Fruit fly (Drosophila melanogaster) Kc167 (cell line): ENCODE measurements around the gene VhaAC39-1.

ENCODE experiments used
- Myc ChIP-seq: fragments of >200 bp; optimal IDR thresholded peaks from 2 replicates; lab custom pipeline; 2017; ENCODE audit warnings: missing external identifiers
- Sin3A ChIP-seq: fragments of >200 bp; optimal IDR thresholded peaks from 2 replicates; lab custom pipeline; 2018; ENCODE audit warnings: missing external identifiers
- h ChIP-seq: fragments of >200 bp; optimal IDR thresholded peaks from 3 replicates; lab custom pipeline; 2018; ENCODE audit warnings: missing external identifiers

DNA sequence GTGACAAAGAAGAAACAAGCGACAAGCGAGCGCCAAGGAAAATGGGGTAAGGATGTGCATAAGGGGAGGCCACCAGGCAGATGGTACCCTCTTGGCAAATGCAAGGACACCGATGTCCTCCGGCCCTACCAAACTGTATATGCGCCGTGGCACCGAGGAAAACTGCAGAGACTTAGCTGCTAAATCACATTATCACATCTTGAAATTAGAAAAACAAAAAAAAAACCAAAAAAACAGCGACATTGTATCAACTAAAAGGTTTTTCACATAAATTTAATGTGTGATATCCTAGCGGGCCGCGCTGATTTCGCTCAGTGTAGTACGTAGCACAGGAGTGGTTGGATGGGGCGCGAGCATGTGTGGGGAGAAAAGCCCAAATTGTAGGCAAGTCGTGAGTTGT lies 48.0 kb downstream of the VhaAC39-1 start:
- no peak for TF ChIP-seq Sin3A (lab: Kevin White, UChicago)
- TF ChIP-seq h (lab: Kevin White, UChicago), result no peak
- no peak for TF ChIP-seq Myc (lab: Kevin White, UChicago)
